Fruit fly (Drosophila melanogaster): ENCODE data around the gene CG34107.

DNA sequence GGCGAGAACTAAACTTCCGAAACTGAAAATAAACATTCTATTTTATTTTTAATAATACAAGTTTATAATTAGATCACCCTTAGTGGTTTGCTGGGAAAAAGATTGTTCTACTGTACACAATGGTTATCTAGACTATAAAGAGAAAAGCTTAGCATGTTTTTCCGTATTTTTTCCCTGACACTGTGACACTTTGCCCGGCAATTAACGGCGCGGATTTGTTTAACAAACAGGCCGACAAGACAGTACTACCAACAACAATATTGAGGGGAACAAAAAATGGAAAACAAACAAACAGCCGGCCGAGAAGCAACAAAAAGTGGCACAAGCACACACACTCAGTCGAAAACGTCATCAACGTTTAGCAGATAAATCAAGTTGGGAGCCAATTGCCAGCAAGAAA, 18.0 kb upstream of the CG34107 start:
- TF ChIP-seq usp (GFP tag; optimal IDR thresholded peaks at IDR 0.05) (no peak), EcR (GFP tag; optimal IDR thresholded peaks at IDR 0.05) (no peak), CG8478 (optimal IDR thresholded peaks at IDR 0.05) (no peak)
